Fruit fly (Drosophila melanogaster): Measurements from ENCODE around the gene CG6865.
A peak's percentile ranks its signal among the peaks of the same experiment; 100 is the strongest.

CG6865 gene

DNA sequence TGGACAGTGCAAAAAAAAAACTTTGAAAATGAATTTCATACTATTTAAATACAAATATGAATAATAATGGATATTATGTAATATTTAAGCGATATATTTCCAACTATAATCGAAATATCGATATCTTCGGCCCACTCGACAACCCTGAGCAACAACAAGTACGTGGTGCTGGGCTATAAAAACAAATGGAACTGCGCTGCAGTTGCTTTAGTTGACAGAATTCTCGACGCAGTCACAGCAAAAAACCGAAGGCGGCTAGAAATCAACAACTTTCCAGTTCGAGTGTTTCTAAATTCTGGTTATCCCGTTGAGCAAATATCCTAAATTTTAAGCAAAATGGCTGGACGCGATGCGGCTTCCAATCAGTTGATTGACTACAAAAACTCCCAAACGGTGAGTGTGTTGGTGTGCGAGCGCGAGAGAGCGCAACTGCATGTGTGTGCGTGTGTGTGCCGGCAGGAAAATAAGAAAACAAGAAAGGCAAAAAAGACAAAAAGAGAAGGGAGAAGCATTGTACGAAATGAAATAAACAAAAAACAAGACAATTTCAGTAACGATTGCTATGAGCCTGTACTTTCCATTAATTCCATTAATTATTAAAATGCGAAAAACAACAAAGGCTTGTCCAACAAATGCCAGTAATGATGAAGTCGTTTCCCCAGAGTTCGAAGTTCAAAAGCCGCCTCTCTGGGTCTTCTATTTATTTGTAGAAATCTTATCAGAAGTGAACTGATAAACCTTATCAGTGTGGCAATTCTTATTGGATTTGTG is 40.8 kb upstream of the CG6865 start, which contains the start of gene Cat (continued):
- no peak for TF ChIP-seq fd96Cb (tag; optimal IDR thresholded peaks at IDR 0.05)
- TF ChIP-seq Ssrp (tag; optimal IDR thresholded peaks at IDR 0.05), result no peak
- no peak for TF ChIP-seq al (GFP tag; IDR thresholded peaks at IDR 0.05)
- no peak for TF ChIP-seq klu (GFP tag; IDR thresholded peaks at IDR 0.05)
- TF ChIP-seq CG33213 (GFP tag; optimal IDR thresholded peaks at IDR 0.05), result no peak
- TF ChIP-seq wdn (GFP tag; IDR thresholded peaks at IDR 0.05), result no peak
- TF ChIP-seq dimm (GFP tag; IDR thresholded peaks at IDR 0.05), result no peak
- no peak for TF ChIP-seq CG14050 (GFP tag; IDR thresholded peaks at IDR 0.05)
- TF ChIP-seq oc (tag; optimal IDR thresholded peaks at IDR 0.05), result no peak
- TF ChIP-seq kni (GFP tag; optimal IDR thresholded peaks at IDR 0.05), result peak; percentile 17
- no peak for TF ChIP-seq CG1832 (GFP tag; optimal IDR thresholded peaks at IDR 0.05)
- TF ChIP-seq CG9215 (GFP tag; IDR thresholded peaks at IDR 0.05), result no peak
- TF ChIP-seq CG31224 (GFP tag; IDR thresholded peaks at IDR 0.05), result no peak
- peak; percentile 43 for TF ChIP-seq CHES-1-like (GFP tag; optimal IDR thresholded peaks at IDR 0.05)
- no peak for TF ChIP-seq CG12236 (GFP tag; optimal IDR thresholded peaks at IDR 0.05)
- no peak for TF ChIP-seq CG10654 (GFP tag; optimal IDR thresholded peaks at IDR 0.05)
- peak; percentile 87 for TF ChIP-seq BEAF-32 (GFP tag; optimal IDR thresholded peaks at IDR 0.05)
- TF ChIP-seq CG10267 (tag; optimal IDR thresholded peaks at IDR 0.05), result peak; percentile 46
- no peak for TF ChIP-seq prd (optimal IDR thresholded peaks at IDR 0.05)
- no peak for TF ChIP-seq prd (GFP tag; IDR thresholded peaks at IDR 0.05)
- TF ChIP-seq Dll (GFP tag; IDR thresholded peaks at IDR 0.05; ENCODE audit: partially characterized antibody), result peak; percentile 94
- TF ChIP-seq odd (GFP tag; optimal IDR thresholded peaks at IDR 0.05), result no peak
- no peak for TF ChIP-seq jing (GFP tag; optimal IDR thresholded peaks at IDR 0.05)
- TF ChIP-seq hb (GFP tag; IDR thresholded peaks at IDR 0.05; ENCODE audit: partially characterized antibody), result peak; percentile 73
- peak; percentile 7 for TF ChIP-seq CG4282 (GFP tag; optimal IDR thresholded peaks at IDR 0.05)
- no peak for TF ChIP-seq Kr (GFP tag; optimal IDR thresholded peaks at IDR 0.05)
- TF ChIP-seq CG1233 (GFP tag; optimal IDR thresholded peaks at IDR 0.05), result peak; percentile 6
- peak; percentile 45 for TF ChIP-seq ind (GFP tag; optimal IDR thresholded peaks at IDR 0.05)
- TF ChIP-seq CG8924 (tag; optimal IDR thresholded peaks at IDR 0.05), result peak; percentile 61
- TF ChIP-seq sc (optimal IDR thresholded peaks at IDR 0.05), result no peak
- no peak for TF ChIP-seq sc (GFP tag; optimal IDR thresholded peaks at IDR 0.05)
- peak; percentile 45 for TF ChIP-seq nmo (GFP tag; optimal IDR thresholded peaks at IDR 0.05)
- peak; percentile 87 for TF ChIP-seq CG2129 (GFP tag; IDR thresholded peaks at IDR 0.05; ENCODE audit: partially characterized antibody)
- TF ChIP-seq CG7987 (GFP tag; optimal IDR thresholded peaks at IDR 0.05), result peak; percentile 15
- TF ChIP-seq sr (GFP tag; IDR thresholded peaks at IDR 0.05), result no peak
- no peak for TF ChIP-seq ro (GFP tag; IDR thresholded peaks at IDR 0.05)
- TF ChIP-seq Asciz (GFP tag; optimal IDR thresholded peaks at IDR 0.05), result peak; percentile 0
- no peak for TF ChIP-seq Antp (GFP tag; optimal IDR thresholded peaks at IDR 0.05)
- no peak for TF ChIP-seq CG15011 (GFP tag; optimal IDR thresholded peaks at IDR 0.05)
- TF ChIP-seq CG10462 (GFP tag; optimal IDR thresholded peaks at IDR 0.05), result no peak
- TF ChIP-seq CG2199 (GFP tag; IDR thresholded peaks at IDR 0.05), result peak; percentile 64; the same call in 1 of the 3 replicates
- TF ChIP-seq C15 (GFP tag; IDR thresholded peaks at IDR 0.05), result no peak
- no peak for TF ChIP-seq CG14965 (GFP tag; optimal IDR thresholded peaks at IDR 0.05; ENCODE audit: borderline replicate concordance)
- no peak for TF ChIP-seq Six4 (GFP tag; optimal IDR thresholded peaks at IDR 0.05)
- no peak for TF ChIP-seq CG31388 (GFP tag; optimal IDR thresholded peaks at IDR 0.05)
- TF ChIP-seq CG4328 (GFP tag; optimal IDR thresholded peaks at IDR 0.05), result peak; percentile 19
- no peak for TF ChIP-seq dati (GFP tag; IDR thresholded peaks at IDR 0.05)
- TF ChIP-seq dmrt11E (tag; optimal IDR thresholded peaks at IDR 0.05), result peak; percentile 4
- TF ChIP-seq CG4707 (GFP tag; optimal IDR thresholded peaks at IDR 0.05), result peak; percentile 3
- TF ChIP-seq CG10274 (GFP tag; optimal IDR thresholded peaks at IDR 0.05), result no peak
